Worm (Caenorhabditis elegans): ENCODE results near the gene C17C3.24.

ce11 chrII:5531855-5532328 lies 9.7 kb downstream of the C17C3.24 start, which contains the start of gene C17C3.9:
- TF ChIP-seq tab-1 (GFP tag; IDR thresholded peaks at IDR 0.05): no peak
- TF ChIP-seq flt-1 (GFP tag; IDR thresholded peaks at IDR 0.05): no peak
- TF ChIP-seq ztf-23 (GFP tag; IDR thresholded peaks at IDR 0.05): no peak
- no peak for TF ChIP-seq ref-1 (GFP tag; conservative IDR thresholded peaks at IDR 0.05)
- TF ChIP-seq T22C8.4 (GFP tag; IDR thresholded peaks at IDR 0.05): no peak
- TF ChIP-seq med-1 (GFP tag; optimal IDR thresholded peaks at IDR 0.05; ENCODE audit: insufficient read depth): no peak
